Worm (Caenorhabditis elegans) whole organism, late embryonic: ENCODE data around the gene T07G12.3.

Experiments used
- C08G9.2 ChIP-seq: sonication (generic microtip); optimal IDR thresholded peaks from 2 replicates; lab custom pipeline; 2016; ENCODE audit warnings: mild to moderate bottlenecking, missing genetic modification characterization, moderate library complexity, missing compliant biosample characterization
- K02D7.2 ChIP-seq: sonication (generic microtip); optimal IDR thresholded peaks from 2 replicates; lab custom pipeline; 2017; ENCODE audit warnings: mild to moderate bottlenecking, missing genetic modification characterization, missing compliant biosample characterization
- K09A11.1 ChIP-seq: sonication (generic microtip); optimal IDR thresholded peaks from 2 replicates; lab custom pipeline; 2017; ENCODE audit warnings: antibody characterized with exemption, mild to moderate bottlenecking, missing genetic modification characterization, missing compliant biosample characterization; ENCODE audit not compliant: insufficient read depth
- Y22D7AL.16 ChIP-seq: sonication (generic microtip); optimal IDR thresholded peaks from 2 replicates; lab custom pipeline; 2016; ENCODE audit warnings: missing genetic modification characterization, missing compliant biosample characterization
- ahr-1 ChIP-seq: sonication (generic microtip); optimal IDR thresholded peaks from 2 replicates; lab custom pipeline; 2016; ENCODE audit warnings: missing genetic modification characterization, missing compliant biosample characterization
- ama-1 ChIP-seq: fragments of 150-350 bp; optimal IDR thresholded peaks from 2 replicates; lab custom pipeline; 2014
- ceh-14 ChIP-seq: sonication (generic microtip); optimal IDR thresholded peaks from 2 replicates; lab custom pipeline; 2016; ENCODE audit warnings: missing genotype, missing genetic modification characterization, missing compliant biosample characterization
- ceh-18 ChIP-seq: sonication (generic microtip); optimal IDR thresholded peaks from 2 replicates; lab custom pipeline; 2016; ENCODE audit warnings: missing genetic modification characterization, missing compliant biosample characterization
- ceh-19 ChIP-seq: fragments of 200-800 bp; sonication (Bioruptor generic); optimal IDR thresholded peaks from 2 replicates; lab custom pipeline; 2018; ENCODE audit warnings: mild to moderate bottlenecking, missing genetic modification characterization, missing compliant biosample characterization
- ceh-2 ChIP-seq: sonication (generic microtip); optimal IDR thresholded peaks from 2 replicates; lab custom pipeline; 2016; ENCODE audit warnings: missing genotype, missing genetic modification characterization, missing compliant biosample characterization
- ceh-22 ChIP-seq: sonication (generic microtip); optimal IDR thresholded peaks from 2 replicates; lab custom pipeline; 2017; ENCODE audit warnings: missing biosample characterization, missing genetic modification characterization
- ceh-24 ChIP-seq: sonication (generic microtip); optimal IDR thresholded peaks from 2 replicates; lab custom pipeline; 2016; ENCODE audit warnings: mild to moderate bottlenecking, missing genetic modification characterization, missing compliant biosample characterization
- ceh-30 ChIP-seq: fragments of 150-350 bp; optimal IDR thresholded peaks from 2 replicates; lab custom pipeline; 2014; ENCODE audit warnings: missing biosample characterization, missing genetic modification characterization
- ceh-31 ChIP-seq: sonication (generic microtip); optimal IDR thresholded peaks from 2 replicates; lab custom pipeline; 2016; ENCODE audit warnings: missing genetic modification characterization, missing compliant biosample characterization
- ceh-34 ChIP-seq: sonication (generic microtip); optimal IDR thresholded peaks from 2 replicates; lab custom pipeline; 2016; ENCODE audit warnings: mild to moderate bottlenecking, missing genetic modification characterization, missing compliant biosample characterization
- ceh-45 ChIP-seq: fragments of 200-800 bp; sonication (Bioruptor generic); IDR thresholded peaks from 2 replicates; pipeline ENCODE4 v1.3.6; 2022; ENCODE audit warnings: missing genetic modification reagents, missing genetic modification characterization, missing compliant biosample characterization
- ceh-48 ChIP-seq: sonication (generic microtip); optimal IDR thresholded peaks from 2 replicates; lab custom pipeline; 2016; ENCODE audit warnings: missing genetic modification characterization, inconsistent platforms, missing compliant biosample characterization
- ceh-6 ChIP-seq: fragments of 200-800 bp; sonication (Bioruptor generic); optimal IDR thresholded peaks from 2 replicates; lab custom pipeline; 2018; ENCODE audit warnings: mild to moderate bottlenecking, missing genetic modification characterization, missing compliant biosample characterization
- dve-1 ChIP-seq: sonication (generic microtip); optimal IDR thresholded peaks from 2 replicates; lab custom pipeline; 2017; ENCODE audit warnings: antibody characterized with exemption, mild to moderate bottlenecking, missing genetic modification characterization, missing compliant biosample characterization
- elt-2 ChIP-seq: sonication (generic microtip); optimal IDR thresholded peaks from 2 replicates; lab custom pipeline; 2016; ENCODE audit warnings: missing genetic modification reagents, missing genetic modification characterization, missing compliant biosample characterization
- elt-4 ChIP-seq: sonication (generic microtip); optimal IDR thresholded peaks from 2 replicates; lab custom pipeline; 2016; ENCODE audit warnings: missing genetic modification characterization, missing compliant biosample characterization
- eyg-1 ChIP-seq: sonication (generic microtip); optimal IDR thresholded peaks from 2 replicates; lab custom pipeline; 2016; ENCODE audit warnings: missing genotype, missing genetic modification characterization, missing compliant biosample characterization
- fkh-6 ChIP-seq: sonication (generic microtip); optimal IDR thresholded peaks from 2 replicates; lab custom pipeline; 2016; ENCODE audit warnings: missing genetic modification characterization, missing compliant biosample characterization
- gmeb-2 ChIP-seq: sonication (generic microtip); optimal IDR thresholded peaks from 2 replicates; lab custom pipeline; 2016; ENCODE audit warnings: missing genetic modification characterization, inconsistent platforms, missing compliant biosample characterization
- hlh-15 ChIP-seq: sonication (generic microtip); optimal IDR thresholded peaks from 2 replicates; lab custom pipeline; 2016; ENCODE audit warnings: missing genetic modification characterization, missing compliant biosample characterization
- hlh-30 ChIP-seq: sonication (generic microtip); optimal IDR thresholded peaks from 2 replicates; lab custom pipeline; 2017; ENCODE audit warnings: antibody characterized with exemption, missing genetic modification characterization, missing compliant biosample characterization; ENCODE audit not compliant: insufficient read depth
- hlh-6 ChIP-seq: sonication (generic microtip); optimal IDR thresholded peaks from 2 replicates; lab custom pipeline; 2016; ENCODE audit warnings: missing genotype, missing genetic modification characterization, missing compliant biosample characterization
- hlh-8 ChIP-seq: sonication (generic microtip); optimal IDR thresholded peaks from 2 replicates; lab custom pipeline; 2016; ENCODE audit warnings: missing genotype, missing genetic modification characterization, missing compliant biosample characterization
- lim-6 ChIP-seq: sonication (generic microtip); optimal IDR thresholded peaks from 2 replicates; lab custom pipeline; 2016; ENCODE audit warnings: missing genetic modification characterization, missing compliant biosample characterization
- lin-11 ChIP-seq: fragments of 200-800 bp; sonication (Bioruptor generic); optimal IDR thresholded peaks from 2 replicates; lab custom pipeline; 2018; ENCODE audit warnings: mild to moderate bottlenecking, missing genetic modification characterization, missing compliant biosample characterization
- nfya-1 ChIP-seq: sonication (generic microtip); optimal IDR thresholded peaks from 2 replicates; lab custom pipeline; 2017; ENCODE audit warnings: missing genetic modification characterization, mild to moderate bottlenecking, missing compliant biosample characterization, antibody characterized with exemption, moderate library complexity
- nhr-11 ChIP-seq: fragments of 150-350 bp; optimal IDR thresholded peaks from 2 replicates; lab custom pipeline; 2014; ENCODE audit warnings: missing biosample characterization, missing genetic modification characterization
- nhr-232 ChIP-seq: sonication (generic microtip); optimal IDR thresholded peaks from 2 replicates; lab custom pipeline; 2016; ENCODE audit warnings: missing genetic modification characterization, missing compliant biosample characterization
- npax-4 ChIP-seq: sonication (generic microtip); optimal IDR thresholded peaks from 2 replicates; lab custom pipeline; 2016; ENCODE audit warnings: missing genetic modification characterization, missing compliant biosample characterization
- pag-3 ChIP-seq: sonication (generic microtip); optimal IDR thresholded peaks from 2 replicates; lab custom pipeline; 2016; ENCODE audit warnings: missing compliant biosample characterization, missing genetic modification characterization, borderline replicate concordance
- pha-2 ChIP-seq: sonication (generic microtip); optimal IDR thresholded peaks from 2 replicates; lab custom pipeline; 2017; ENCODE audit warnings: mild to moderate bottlenecking, missing genetic modification characterization, missing compliant biosample characterization
- pros-1 ChIP-seq: fragments of 150-350 bp; optimal IDR thresholded peaks from 2 replicates; lab custom pipeline; 2014; ENCODE audit warnings: missing biosample characterization, missing genetic modification reagents, missing genetic modification characterization
- ref-2 ChIP-seq: sonication (generic microtip); optimal IDR thresholded peaks from 2 replicates; lab custom pipeline; 2016; ENCODE audit warnings: missing genetic modification characterization, missing compliant biosample characterization
- sdc-2 ChIP-seq: sonication (generic microtip); optimal IDR thresholded peaks from 2 replicates; lab custom pipeline; 2016; ENCODE audit warnings: missing genotype, missing genetic modification characterization, missing compliant biosample characterization
- sox-2 ChIP-seq: fragments of 200-800 bp; sonication (Bioruptor generic); IDR thresholded peaks from 2 replicates; pipeline ENCODE4 v1.3.6; 2022; ENCODE audit warnings: missing genetic modification reagents, missing genetic modification characterization, missing compliant biosample characterization
- sox-4 ChIP-seq: sonication (generic microtip); optimal IDR thresholded peaks from 2 replicates; lab custom pipeline; 2017; ENCODE audit warnings: mild to moderate bottlenecking, missing genetic modification characterization, inconsistent platforms, missing compliant biosample characterization
- tbx-7 ChIP-seq: sonication (generic microtip); optimal IDR thresholded peaks from 2 replicates; lab custom pipeline; 2016; ENCODE audit warnings: missing genotype, missing genetic modification characterization, missing compliant biosample characterization
- unc-3 ChIP-seq, 2 experiments: fragments of 200-800 bp in 1 of 2; sonication (Bioruptor generic) in 1 of 2; sonication (generic microtip) in 1 of 2; conservative IDR thresholded peaks in 1 of 2; optimal IDR thresholded peaks in 1 of 2; 2 replicates each; pipeline versions ENCODE4 v1.3.6 to Lab custom; 2016 to 2022; ENCODE audit warnings: missing compliant biosample characterization in 2 of 2, missing genetic modification characterization in 2 of 2, missing genetic modification reagents in 1 of 2
- unc-42 ChIP-seq: sonication (generic microtip); optimal IDR thresholded peaks from 2 replicates; lab custom pipeline; 2016; ENCODE audit warnings: missing genotype, missing genetic modification characterization, missing compliant biosample characterization
- ztf-16 ChIP-seq: sonication (generic microtip); optimal IDR thresholded peaks from 2 replicates; lab custom pipeline; 2017; ENCODE audit warnings: missing genetic modification characterization, missing compliant biosample characterization

The T07G12.3 gene

ce11 chrIV:10533639-10534038 is at the start of gene T07G12.3:
T07G12.3 (plus strand) TSS chrIV:10533939.
- TF ChIP-seq ref-2 (tag; lab: Kevin White, UChicago), result no peak
- no peak for TF ChIP-seq sox-2
- no peak for TF ChIP-seq ceh-18 (tag; lab: Kevin White, UChicago)
- TF ChIP-seq ama-1 (lab: Kevin White, UChicago), result no peak
- TF ChIP-seq hlh-6, result no peak
- TF ChIP-seq ceh-24 (tag; lab: Kevin White, UChicago), result no peak
- no peak for TF ChIP-seq npax-4 (tag; lab: Kevin White, UChicago)
- no peak for TF ChIP-seq unc-3 (GFP tag; conservative IDR thresholded peaks at IDR 0.05; lab: Robert Waterston, UW)
- TF ChIP-seq unc-3 (tag; optimal IDR thresholded peaks at IDR 0.05; lab: Kevin White, UChicago), result no peak

- TF ChIP-seq hlh-8, result peak; percentile 3
- TF ChIP-seq tbx-7 (tag; lab: Kevin White, UChicago), result no peak
Measured at ce11 chrIV:10489409-10489808, 44.3 kb upstream of the T07G12.3 start.

ce11 chrIV:10498401-10498800 is 35.3 kb upstream of the T07G12.3 start:
- TF ChIP-seq ztf-16 (tag; lab: Kevin White, UChicago) (no peak), fkh-6 (no peak), nfya-1 (tag; lab: Kevin White, UChicago) (no peak), pros-1 (tag; lab: Kevin White, UChicago) (no peak), elt-2 (tag; lab: Kevin White, UChicago) (no peak), hlh-6 (no peak), lin-11 (tag; lab: Kevin White, UChicago) (no peak), tbx-7 (tag; lab: Kevin White, UChicago) (no peak), K02D7.2 (tag; lab: Kevin White, UChicago) (no peak), hlh-15 (no peak), hlh-30 (tag; lab: Kevin White, UChicago) (no peak), ceh-45 (GFP tag; lab: Robert Waterston, UW) (no peak), ceh-48 (tag; lab: Kevin White, UChicago) (no peak), unc-3 (GFP tag; conservative IDR thresholded peaks at IDR 0.05; lab: Robert Waterston, UW) (no peak), unc-3 (tag; optimal IDR thresholded peaks at IDR 0.05; lab: Kevin White, UChicago) (no peak), ceh-19 (GFP tag; lab: Kevin White, UChicago) (no peak), nhr-11 (no peak), npax-4 (tag; lab: Kevin White, UChicago) (no peak), ahr-1 (tag; lab: Kevin White, UChicago) (no peak), hlh-8 (no peak)

- TF ChIP-seq hlh-15 (no peak), lim-6 (tag; lab: Kevin White, UChicago) (no peak), sox-2 (no peak), nhr-232 (tag; lab: Kevin White, UChicago) (no peak), lin-11 (tag; lab: Kevin White, UChicago) (no peak), sox-4 (tag; lab: Kevin White, UChicago) (no peak), ceh-22 (tag; lab: Kevin White, UChicago) (no peak), ceh-31 (peak; percentile 66), K09A11.1 (no peak), ahr-1 (tag; lab: Kevin White, UChicago) (no peak), dve-1 (tag; lab: Kevin White, UChicago) (no peak), K02D7.2 (tag; lab: Kevin White, UChicago) (no peak), ceh-2 (tag; lab: Kevin White, UChicago) (no peak), ceh-45 (GFP tag; lab: Robert Waterston, UW) (no peak), ceh-18 (tag; lab: Kevin White, UChicago) (peak; percentile 63), ceh-30 (no peak), pag-3 (no peak), sdc-2 (tag; lab: Kevin White, UChicago) (no peak), ceh-6 (no peak), fkh-6 (no peak), pros-1 (tag; lab: Kevin White, UChicago) (no peak), C08G9.2 (tag; lab: Kevin White, UChicago) (no peak), nhr-11 (no peak), ama-1 (lab: Kevin White, UChicago) (no peak), ceh-34 (tag; lab: Kevin White, UChicago) (no peak), ceh-14 (tag; lab: Kevin White, UChicago) (peak; percentile 49), elt-4 (tag; lab: Kevin White, UChicago) (no peak), unc-42 (peak; percentile 15), hlh-6 (no peak), Y22D7AL.16 (tag; lab: Kevin White, UChicago) (no peak), pha-2 (tag; lab: Kevin White, UChicago) (no peak), eyg-1 (tag; lab: Kevin White, UChicago) (no peak), gmeb-2 (no peak)
Measured at ce11 chrIV:10499948-10500356, 33.8 kb upstream of the T07G12.3 start.
